Fruit fly (Drosophila melanogaster) whole organism, prepupa: ENCODE data around the gene stg.

Experiments
- CG10669 ChIP-seq: fragments of 200-800 bp; sonication (Bioruptor generic); optimal IDR thresholded peaks from 3 replicates; lab custom pipeline; 2018; ENCODE audit warnings: missing biosample characterization, mild to moderate bottlenecking, missing genetic modification characterization, moderate library complexity
- CG11294 ChIP-seq: fragments of 200-800 bp; sonication (Bioruptor generic); IDR thresholded peaks from 2 replicates; pipeline ENCODE4 v1.3.6; 2022; ENCODE audit warnings: missing biosample characterization, missing genetic modification characterization
- CG11762 ChIP-seq: fragments of 200-800 bp; sonication (Bioruptor generic); optimal IDR thresholded peaks from 3 replicates; lab custom pipeline; 2016; ENCODE audit warnings: missing biosample characterization, missing genetic modification characterization; ENCODE audit not compliant: insufficient read depth
- CG11902 ChIP-seq: fragments of 200-800 bp; sonication (Bioruptor generic); optimal IDR thresholded peaks from 3 replicates; lab custom pipeline; 2016; ENCODE audit warnings: missing biosample characterization, missing genetic modification characterization
- CG15336 ChIP-seq: fragments of 200-800 bp; sonication (Bioruptor generic); IDR thresholded peaks from 2 replicates; pipeline ENCODE4 v1.3.6; 2022; ENCODE audit warnings: missing biosample characterization, missing genetic modification characterization
- CG16779 ChIP-seq: fragments of 200-800 bp; sonication (Bioruptor generic); optimal IDR thresholded peaks from 3 replicates; lab custom pipeline; 2017; ENCODE audit warnings: missing biosample characterization, mild to moderate bottlenecking, missing genetic modification characterization
- CG3032 ChIP-seq: fragments of 200-800 bp; optimal IDR thresholded peaks from 2 replicates; lab custom pipeline; 2019; ENCODE audit warnings: missing biosample characterization, mild to moderate bottlenecking, missing genetic modification characterization, moderate library complexity
- CG31627 ChIP-seq: fragments of 200-800 bp; sonication (Bioruptor generic); optimal IDR thresholded peaks from 3 replicates; lab custom pipeline; 2016; ENCODE audit warnings: missing biosample characterization, missing genetic modification characterization
- CG32006 ChIP-seq: fragments of 200-800 bp; sonication (Bioruptor generic); optimal IDR thresholded peaks from 3 replicates; lab custom pipeline; 2017; ENCODE audit warnings: missing biosample characterization, mild to moderate bottlenecking, missing genetic modification characterization
- CG34406 ChIP-seq: fragments of 200-800 bp; sonication (Bioruptor generic); optimal IDR thresholded peaks from 3 replicates; lab custom pipeline; 2016; ENCODE audit warnings: missing biosample characterization, missing genetic modification characterization
- CG3919 ChIP-seq: fragments of 200-800 bp; sonication (Bioruptor generic); optimal IDR thresholded peaks from 3 replicates; lab custom pipeline; 2016; ENCODE audit warnings: missing biosample characterization, missing genetic modification characterization
- CG6163 ChIP-seq: fragments of 200-800 bp; sonication (Bioruptor generic); IDR thresholded peaks from 3 replicates; pipeline ENCODE4 v1.3.6; 2022; ENCODE audit warnings: missing biosample characterization, missing genetic modification characterization
- CG6276 ChIP-seq: fragments of 200-800 bp; sonication (Bioruptor generic); optimal IDR thresholded peaks from 2 replicates; lab custom pipeline; 2017; ENCODE audit warnings: missing biosample characterization, mild to moderate bottlenecking, missing genetic modification characterization
- CG6808 ChIP-seq: fragments of 200-800 bp; sonication (Bioruptor generic); optimal IDR thresholded peaks from 3 replicates; lab custom pipeline; 2017; ENCODE audit warnings: missing biosample characterization, missing genetic modification characterization, mild to moderate bottlenecking, moderate library complexity, missing genetic modification reagents
- CG6854 ChIP-seq: fragments of 200-800 bp; sonication (Bioruptor generic); optimal IDR thresholded peaks from 2 replicates; lab custom pipeline; 2017; ENCODE audit warnings: missing biosample characterization, mild to moderate bottlenecking, missing genetic modification characterization
- CG7368 ChIP-seq: fragments of 200-800 bp; sonication (Bioruptor generic); optimal IDR thresholded peaks from 3 replicates; lab custom pipeline; 2016; ENCODE audit warnings: missing biosample characterization, missing genetic modification characterization
- CG8319 ChIP-seq: fragments of 200-800 bp; sonication (Bioruptor generic); optimal IDR thresholded peaks from 3 replicates; lab custom pipeline; 2016; ENCODE audit warnings: missing biosample characterization, missing genetic modification characterization
- CG8632 ChIP-seq: fragments of 200-800 bp; sonication (Bioruptor generic); optimal IDR thresholded peaks from 3 replicates; lab custom pipeline; 2016; ENCODE audit warnings: missing biosample characterization, missing genetic modification characterization
- CG9139 ChIP-seq: fragments of 200-800 bp; sonication (Bioruptor generic); optimal IDR thresholded peaks from 3 replicates; lab custom pipeline; 2017; ENCODE audit warnings: missing biosample characterization, mild to moderate bottlenecking, missing genetic modification characterization
- Eip93F ChIP-seq: fragments of 200-800 bp; sonication (Bioruptor generic); optimal IDR thresholded peaks from 2 replicates; lab custom pipeline; 2016; ENCODE audit warnings: missing biosample characterization, mild to moderate bottlenecking, missing genetic modification characterization
- Ets21C ChIP-seq: fragments of 200-800 bp; sonication (Bioruptor generic); optimal IDR thresholded peaks from 3 replicates; lab custom pipeline; 2016; ENCODE audit warnings: missing biosample characterization, missing genetic modification characterization
- Ets96B ChIP-seq: fragments of 200-800 bp; optimal IDR thresholded peaks from 2 replicates; lab custom pipeline; 2019; ENCODE audit warnings: missing biosample characterization, mild to moderate bottlenecking, missing genetic modification characterization, moderate library complexity
- Gug ChIP-seq: fragments of 200-800 bp; sonication (Bioruptor generic); IDR thresholded peaks from 2 replicates; pipeline ENCODE4 v1.3.6; 2022; ENCODE audit warnings: missing biosample characterization, missing genetic modification characterization
- Hr39 ChIP-seq: fragments of 200-800 bp; sonication (Bioruptor generic); optimal IDR thresholded peaks from 2 replicates; lab custom pipeline; 2016; ENCODE audit warnings: missing biosample characterization, missing genetic modification characterization
- Hr4 ChIP-seq: fragments of 200-800 bp; sonication (Bioruptor generic); optimal IDR thresholded peaks from 3 replicates; lab custom pipeline; 2016; ENCODE audit warnings: missing biosample characterization, missing genetic modification characterization
- Lpt ChIP-seq: fragments of 200-800 bp; sonication (Bioruptor generic); optimal IDR thresholded peaks from 3 replicates; lab custom pipeline; 2016; ENCODE audit warnings: missing biosample characterization, missing genetic modification characterization
- OdsH ChIP-seq: fragments of 200-800 bp; sonication (Bioruptor generic); optimal IDR thresholded peaks from 3 replicates; lab custom pipeline; 2016; ENCODE audit warnings: missing biosample characterization, missing genetic modification characterization
- Smox ChIP-seq: fragments of 200-800 bp; sonication (Bioruptor generic); optimal IDR thresholded peaks from 3 replicates; lab custom pipeline; 2016; ENCODE audit warnings: missing biosample characterization, missing genetic modification characterization
- Sox14 ChIP-seq: fragments of 200-800 bp; sonication (Bioruptor generic); optimal IDR thresholded peaks from 3 replicates; lab custom pipeline; 2016; ENCODE audit warnings: missing biosample characterization, missing genetic modification characterization
- Sox15 ChIP-seq: fragments of 200-800 bp; sonication (Bioruptor generic); optimal IDR thresholded peaks from 3 replicates; lab custom pipeline; 2016; ENCODE audit warnings: missing biosample characterization, missing genetic modification characterization
- achi ChIP-seq: fragments of 200-800 bp; sonication (Bioruptor generic); optimal IDR thresholded peaks from 3 replicates; lab custom pipeline; 2016; ENCODE audit warnings: missing biosample characterization, missing genetic modification characterization
- acj6 ChIP-seq: fragments of 200-800 bp; sonication (Bioruptor generic); optimal IDR thresholded peaks from 3 replicates; lab custom pipeline; 2016; ENCODE audit warnings: missing biosample characterization, missing genetic modification characterization
- cyc ChIP-seq: fragments of 200-800 bp; sonication (Bioruptor generic); optimal IDR thresholded peaks from 3 replicates; lab custom pipeline; 2016; ENCODE audit warnings: missing biosample characterization, missing genetic modification characterization
- dac ChIP-seq: fragments of 200-800 bp; sonication (Bioruptor generic); optimal IDR thresholded peaks from 2 replicates; lab custom pipeline; 2017; ENCODE audit warnings: missing biosample characterization, mild to moderate bottlenecking, missing genetic modification characterization
- eg ChIP-seq: fragments of 200-800 bp; sonication (Bioruptor generic); IDR thresholded peaks from 3 replicates; pipeline ENCODE4 v1.3.6; 2022; ENCODE audit warnings: missing biosample characterization, missing genetic modification characterization
- esn ChIP-seq: fragments of 200-800 bp; sonication (Bioruptor generic); optimal IDR thresholded peaks from 2 replicates; lab custom pipeline; 2016; ENCODE audit warnings: missing biosample characterization, mild to moderate bottlenecking, missing genetic modification characterization, moderate library complexity
- fd59A ChIP-seq: fragments of 200-800 bp; sonication (Bioruptor generic); optimal IDR thresholded peaks from 2 replicates; lab custom pipeline; 2017; ENCODE audit warnings: missing biosample characterization, mild to moderate bottlenecking, missing genetic modification characterization, missing genetic modification reagents
- fd85E ChIP-seq: fragments of 200-800 bp; sonication (Bioruptor generic); optimal IDR thresholded peaks from 3 replicates; lab custom pipeline; 2016; ENCODE audit warnings: missing biosample characterization, missing genetic modification characterization
- fkh ChIP-seq: fragments of 200-800 bp; sonication (Bioruptor generic); optimal IDR thresholded peaks from 3 replicates; lab custom pipeline; 2017; ENCODE audit warnings: missing biosample characterization, mild to moderate bottlenecking, missing genetic modification characterization, moderate library complexity
- lz ChIP-seq: fragments of 200-800 bp; sonication (Bioruptor generic); optimal IDR thresholded peaks from 3 replicates; lab custom pipeline; 2016; ENCODE audit warnings: missing biosample characterization, missing genetic modification characterization
- net ChIP-seq: fragments of 200-800 bp; sonication (Bioruptor generic); optimal IDR thresholded peaks from 3 replicates; lab custom pipeline; 2016; ENCODE audit warnings: missing biosample characterization, missing genetic modification characterization
- pdm3 ChIP-seq: fragments of 200-800 bp; sonication (Bioruptor generic); optimal IDR thresholded peaks from 3 replicates; lab custom pipeline; 2016; ENCODE audit warnings: missing biosample characterization, missing genetic modification characterization
- salr ChIP-seq, 2 experiments: fragments of 200-800 bp; sonication (Bioruptor generic); optimal IDR thresholded peaks; 3 replicates each; lab custom pipeline; 2016 to 2018; ENCODE audit warnings: missing biosample characterization in 2 of 2, missing genetic modification characterization in 2 of 2, mild to moderate bottlenecking in 1 of 2
- spab ChIP-seq: fragments of 200-800 bp; sonication (Bioruptor generic); optimal IDR thresholded peaks from 2 replicates; lab custom pipeline; 2017; ENCODE audit warnings: missing biosample characterization, mild to moderate bottlenecking, missing genetic modification characterization, missing genetic modification reagents
- svp ChIP-seq: fragments of 200-800 bp; sonication (Bioruptor generic); peaks from one replicate; lab custom pipeline; 2016; ENCODE audit warnings: missing biosample characterization, missing genetic modification characterization
- topi ChIP-seq: fragments of 200-800 bp; sonication (Bioruptor generic); optimal IDR thresholded peaks from 3 replicates; lab custom pipeline; 2016; ENCODE audit warnings: missing biosample characterization, missing genetic modification characterization

Gene stg

dm6 chr3R:29256811-29257439, 1.3 kb upstream of the stg start (continued):
- TF ChIP-seq Lpt (GFP tag; lab: Kevin White, UChicago), result peak; percentile 40
- peak; percentile 79 for TF ChIP-seq achi
- no peak for TF ChIP-seq fkh (GFP tag; lab: Kevin White, UChicago)
- peak; percentile 50 for TF ChIP-seq lz (GFP tag; lab: Kevin White, UChicago)
- TF ChIP-seq CG11294 (GFP tag; lab: Robert Waterston, UW), result peak; percentile 63
- TF ChIP-seq Sox14, result peak; percentile 82
- TF ChIP-seq net (GFP tag; lab: Kevin White, UChicago), result peak; percentile 57
- peak; percentile 54; the same call in 1 of the 3 replicates for TF ChIP-seq eg (GFP tag; lab: Robert Waterston, UW)
- peak; percentile 25; the same call in 1 of the 2 replicates for TF ChIP-seq CG15336 (GFP tag; lab: Robert Waterston, UW)
- TF ChIP-seq dac (GFP tag; lab: Kevin White, UChicago), result no peak
- TF ChIP-seq CG9139 (GFP tag; lab: Kevin White, UChicago), result peak; percentile 7
- no peak for TF ChIP-seq CG6276
- TF ChIP-seq CG34406, result peak; percentile 68
- peak; percentile 55 for TF ChIP-seq Hr39 (GFP tag; lab: Kevin White, UChicago)
- TF ChIP-seq esn, result peak; percentile 66
- peak; percentile 81 for TF ChIP-seq pdm3
- peak; percentile 72 for TF ChIP-seq CG8632 (GFP tag; lab: Kevin White, UChicago)
- TF ChIP-seq OdsH (GFP tag; lab: Kevin White, UChicago), result peak; percentile 74
- TF ChIP-seq Smox (GFP tag; lab: Kevin White, UChicago), result peak; percentile 60
- no peak for TF ChIP-seq Gug (GFP tag; lab: Robert Waterston, UW)
- peak; percentile 39 for TF ChIP-seq CG8319
- TF ChIP-seq CG7368 (GFP tag; lab: Kevin White, UChicago), result peak; percentile 63
- TF ChIP-seq svp, result peak; percentile 82
- peak; percentile 86 for TF ChIP-seq CG3032 (tag; lab: Kevin White, UChicago)
- no peak for TF ChIP-seq CG6854 (GFP tag; lab: Kevin White, UChicago)
- TF ChIP-seq Hr4, result peak; percentile 13
- peak; percentile 81 for TF ChIP-seq acj6
- no peak for TF ChIP-seq fd85E (GFP tag; lab: Kevin White, UChicago)
- peak; percentile 72 for TF ChIP-seq CG6163
- peak; percentile 71 for TF ChIP-seq topi (GFP tag; lab: Kevin White, UChicago)
- TF ChIP-seq spab, result peak; percentile 82
- peak; percentile 11 for TF ChIP-seq CG16779 (tag; lab: Kevin White, UChicago)
- peak; percentile 22 for TF ChIP-seq CG32006
- TF ChIP-seq Ets21C (GFP tag; lab: Kevin White, UChicago), result peak; percentile 31
- TF ChIP-seq CG11762, result peak; percentile 58
- peak; percentile 3 to 42 for TF ChIP-seq salr (GFP tag; optimal IDR thresholded peaks at IDR 0.05; lab: Kevin White, UChicago)

dm6 chr3R:29255963-29256527, 445 bp upstream of the stg start, which contains the start of gene CG45544:
TSS of gene CG45544 (plus strand) at chr3R:29256485.
- TF ChIP-seq svp, result peak; percentile 97
- peak; percentile 97 for TF ChIP-seq Sox14
- peak; percentile 82 for TF ChIP-seq CG34406
- peak; percentile 95 for TF ChIP-seq CG10669 (GFP tag; lab: Kevin White, UChicago)
- peak; percentile 94 for TF ChIP-seq Gug (GFP tag; lab: Robert Waterston, UW)
- peak; percentile 72 for TF ChIP-seq Hr4
- TF ChIP-seq pdm3, result peak; percentile 93
- TF ChIP-seq fd59A (GFP tag; lab: Kevin White, UChicago), result peak; percentile 96
- peak; percentile 96 for TF ChIP-seq cyc (GFP tag; lab: Kevin White, UChicago)
- peak; percentile 86 for TF ChIP-seq CG11762
- peak; percentile 62 for TF ChIP-seq CG6854 (GFP tag; lab: Kevin White, UChicago)
- peak; percentile 82 for TF ChIP-seq CG9139 (GFP tag; lab: Kevin White, UChicago)
- peak; percentile 88 for TF ChIP-seq CG11902 (GFP tag; lab: Kevin White, UChicago)
- peak; percentile 94 for TF ChIP-seq CG6163
- peak; percentile 87 for TF ChIP-seq Sox15 (GFP tag; lab: Kevin White, UChicago)
- TF ChIP-seq CG31627 (GFP tag; lab: Kevin White, UChicago), result peak; percentile 95
- peak; percentile 70 for TF ChIP-seq CG15336 (GFP tag; lab: Robert Waterston, UW)
- TF ChIP-seq achi, result peak; percentile 92
- TF ChIP-seq Eip93F (GFP tag; lab: Kevin White, UChicago), result peak; percentile 92
- peak; percentile 66 for TF ChIP-seq CG11294 (GFP tag; lab: Robert Waterston, UW)
- TF ChIP-seq spab, result peak; percentile 94
- TF ChIP-seq fkh (GFP tag; lab: Kevin White, UChicago), result no peak
- TF ChIP-seq CG32006, result peak; percentile 82
- peak; percentile 91 for TF ChIP-seq CG8319
- peak; percentile 95 for TF ChIP-seq CG3032 (tag; lab: Kevin White, UChicago)
- TF ChIP-seq Ets96B, result peak; percentile 96
- peak; percentile 95 for TF ChIP-seq Ets21C (GFP tag; lab: Kevin White, UChicago)
- peak; percentile 96 for TF ChIP-seq CG3919 (GFP tag; lab: Kevin White, UChicago)
- peak; percentile 78 for TF ChIP-seq eg (GFP tag; lab: Robert Waterston, UW)
- peak; percentile 94 for TF ChIP-seq CG6808 (GFP tag; lab: Kevin White, UChicago)
